Fruit fly (Drosophila melanogaster) whole organism: ENCODE measurements around the gene CG5727.

Experiments
- Dll ChIP-seq: fragments of >200 bp; optimal IDR thresholded peaks from 2 replicates; lab custom pipeline; 2017
- EcR ChIP-seq, 2 experiments: fragments of >200 bp; optimal IDR thresholded peaks; 2 replicates each; lab custom pipeline; 2017; ENCODE audit warnings: missing biosample characterization in 2 of 2, missing genetic modification characterization in 2 of 2, missing genetic modification reagents in 2 of 2

- TF ChIP-seq EcR (GFP tag; optimal IDR thresholded peaks at IDR 0.05; lab: Kevin White, UChicago) (no peak), Dll (lab: Kevin White, UChicago) (no peak)
Observed at dm6 chr2L:10232827-10233226, 22.3 kb upstream of the CG5727 start.
